Worm (Caenorhabditis elegans): ENCODE results near the gene madf-11.

ce11 chrIII:5563680-5564079, 39.6 kb downstream of the madf-11 start:
- TF ChIP-seq W03F9.2 (tag; optimal IDR thresholded peaks at IDR 0.05) (no peak), dao-5 (tag; optimal IDR thresholded peaks at IDR 0.05) (no peak)
